Worm (Caenorhabditis elegans) whole organism, L1 larva: ENCODE measurements around the gene srh-116.
"Not testable (repeated sequence)": the region's sequence is repeated elsewhere in the genome, so short reads cannot be mapped to it uniquely, and the experiment has no call there.

Experiments used
- ceh-82 ChIP-seq, 3 experiments: fragments of 150-350 bp in 1 of 3; sonication (generic microtip) in 2 of 3; optimal IDR thresholded peaks; 2 replicates each; lab custom pipeline; 2014 to 2017; ENCODE audit warnings: missing biosample characterization in 3 of 3, missing genetic modification characterization in 3 of 3
- ceh-88 ChIP-seq: fragments of 200-800 bp; sonication (Bioruptor generic); IDR thresholded peaks from 2 replicates; pipeline ENCODE4 v1.3.6; 2022; ENCODE audit warnings: missing genetic modification characterization, missing compliant biosample characterization
- ces-1 ChIP-seq: fragments of 150-350 bp; optimal IDR thresholded peaks from 2 replicates; lab custom pipeline; 2014; ENCODE audit warnings: missing biosample characterization, missing genetic modification reagents, missing genetic modification characterization
- jun-1 ChIP-seq: fragments of 150-350 bp; optimal IDR thresholded peaks from 2 replicates; lab custom pipeline; 2014; ENCODE audit warnings: missing biosample characterization, missing genetic modification reagents, missing genetic modification characterization
- lin-35 ChIP-seq, 2 experiments: fragments of 150-350 bp; optimal IDR thresholded peaks; 2 replicates each; lab custom pipeline; 2014; ENCODE audit warnings: missing biosample characterization in 2 of 2, missing genetic modification characterization in 2 of 2, missing genetic modification reagents in 2 of 2
- nhr-237 ChIP-seq: fragments of 150-350 bp; optimal IDR thresholded peaks from 2 replicates; lab custom pipeline; 2014; ENCODE audit warnings: missing biosample characterization, missing genetic modification characterization
- nhr-47 ChIP-seq: sonication (generic microtip); optimal IDR thresholded peaks from 2 replicates; lab custom pipeline; 2016; ENCODE audit warnings: mild to moderate bottlenecking, missing genetic modification characterization, moderate library complexity, missing compliant biosample characterization
- nhr-76 ChIP-seq: sonication (generic microtip); optimal IDR thresholded peaks from 2 replicates; lab custom pipeline; 2017; ENCODE audit warnings: missing biosample characterization, missing genetic modification characterization
- nhr-77 ChIP-seq: fragments of 150-350 bp; optimal IDR thresholded peaks from 2 replicates; lab custom pipeline; 2014; ENCODE audit warnings: missing biosample characterization, missing genetic modification characterization
- skn-1 ChIP-seq: fragments of 150-350 bp; optimal IDR thresholded peaks from 2 replicates; lab custom pipeline; 2014; ENCODE audit warnings: missing biosample characterization, missing genetic modification characterization
- unc-62 ChIP-seq: fragments of 150-350 bp; optimal IDR thresholded peaks from 2 replicates; lab custom pipeline; 2014; ENCODE audit warnings: missing biosample characterization, missing genetic modification reagents, missing genetic modification characterization
- unc-86 ChIP-seq: sonication (generic microtip); optimal IDR thresholded peaks from 2 replicates; lab custom pipeline; 2016; ENCODE audit warnings: missing genetic modification characterization, missing compliant biosample characterization
- zag-1 ChIP-seq: fragments of 150-350 bp; optimal IDR thresholded peaks from 2 replicates; lab custom pipeline; 2014; ENCODE audit warnings: missing biosample characterization, missing genetic modification characterization
- ztf-4 ChIP-seq: fragments of 150-350 bp; optimal IDR thresholded peaks from 2 replicates; lab custom pipeline; 2014; ENCODE audit warnings: missing biosample characterization, missing genetic modification characterization

DNA sequence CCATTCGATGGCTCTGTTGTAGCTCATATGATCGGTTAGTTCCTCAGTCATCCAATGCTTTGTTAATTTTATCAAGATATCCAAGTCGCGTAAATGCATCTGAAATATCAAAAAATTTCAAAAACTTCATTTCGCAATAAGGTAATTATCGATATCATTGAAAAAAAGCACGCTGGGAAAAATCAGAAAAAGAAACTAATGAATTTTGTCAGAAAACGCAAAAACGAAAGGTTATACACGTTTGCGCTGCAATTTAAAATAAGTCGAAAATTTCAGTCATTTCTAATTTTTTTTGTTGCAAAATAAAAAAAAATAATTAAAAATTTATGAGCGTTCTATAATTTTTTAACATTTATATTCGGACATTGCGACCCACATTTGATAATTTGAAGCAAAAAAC, 9.9 kb upstream of the srh-116 start, which contains the start of gene K10G4.3:
- not testable (repeated sequence) for TF ChIP-seq nhr-237 (tag; lab: Kevin White, UChicago); nhr-77 (tag; lab: Kevin White, UChicago); unc-86 (tag; lab: Kevin White, UChicago); zag-1 (tag; lab: Kevin White, UChicago); ceh-82 (tag; optimal IDR thresholded peaks at IDR 0.05; lab: Kevin White, UChicago); unc-62 (GFP tag; lab: Kevin White, UChicago); ztf-4; ceh-88 (GFP tag; lab: Robert Waterston, UW); lin-35 (GFP tag; optimal IDR thresholded peaks at IDR 0.05; lab: Kevin White, UChicago); skn-1 (tag; lab: Kevin White, UChicago); nhr-47; nhr-76 (tag; lab: Kevin White, UChicago); ces-1 (GFP tag; lab: Kevin White, UChicago); jun-1 (tag; lab: Kevin White, UChicago)
